Worm (Caenorhabditis elegans) whole organism, L4 larva: Measurements from ENCODE around the gene T28A8.4.

Experiments used
- D1046.2 ChIP-seq: fragments of 200-800 bp; sonication (Bioruptor generic); IDR thresholded peaks from 2 replicates; pipeline ENCODE4 v1.3.6; 2022; ENCODE audit warnings: missing genetic modification characterization, missing compliant biosample characterization
- F10B5.3 ChIP-seq: sonication (generic microtip); optimal IDR thresholded peaks from 2 replicates; lab custom pipeline; 2016; ENCODE audit warnings: mild to moderate bottlenecking, missing genetic modification characterization, missing compliant biosample characterization
- F44E2.7 ChIP-seq: fragments of 200-800 bp; sonication (Bioruptor generic); IDR thresholded peaks from 2 replicates; pipeline ENCODE4 v2.1.2; 2022; ENCODE audit warnings: missing genetic modification characterization, missing compliant biosample characterization
- Y105C5A.15 ChIP-seq: fragments of 200-800 bp; sonication (Bioruptor generic); IDR thresholded peaks from 2 replicates; pipeline ENCODE4 v1.3.6; 2022; ENCODE audit warnings: missing genetic modification characterization, missing compliant biosample characterization
- aha-1 ChIP-seq: fragments of 150-350 bp; peaks from one replicate; lab custom pipeline; 2014; ENCODE audit warnings: missing biosample characterization, missing genetic modification characterization
- ama-1 ChIP-seq: fragments of 150-350 bp; optimal IDR thresholded peaks from 2 replicates; lab custom pipeline; 2014; ENCODE audit warnings: inconsistent platforms, mixed read lengths
- arid-1 ChIP-seq: fragments of 200-800 bp; sonication (Bioruptor generic); conservative IDR thresholded peaks from 2 replicates; pipeline ENCODE4 v1.3.6; 2022; ENCODE audit warnings: missing genetic modification reagents, missing genetic modification characterization, missing compliant biosample characterization
- attf-4 ChIP-seq: sonication (generic microtip); optimal IDR thresholded peaks from 3 replicates; lab custom pipeline; 2017; ENCODE audit warnings: missing biosample characterization, missing genetic modification characterization
- ceh-20 ChIP-seq: fragments of 200-800 bp; sonication (Bioruptor generic); IDR thresholded peaks from 2 replicates; pipeline ENCODE4 v1.3.6; 2022; ENCODE audit warnings: missing genetic modification reagents, missing genetic modification characterization, missing compliant biosample characterization
- ceh-44 ChIP-seq: fragments of 200-800 bp; sonication (Bioruptor generic); IDR thresholded peaks from 2 replicates; pipeline ENCODE4 v1.3.6; 2022; ENCODE audit warnings: missing genetic modification reagents, missing genetic modification characterization, missing compliant biosample characterization
- ceh-82 ChIP-seq: sonication (generic microtip); optimal IDR thresholded peaks from 2 replicates; lab custom pipeline; 2017; ENCODE audit warnings: missing biosample characterization, missing genetic modification characterization
- daf-16 ChIP-seq, 3 experiments: sonication (generic microtip); optimal IDR thresholded peaks; 2 replicates each; lab custom pipeline; 2016 to 2017; ENCODE audit warnings: missing genetic modification characterization in 3 of 3, missing genetic modification reagents in 3 of 3, mild to moderate bottlenecking in 2 of 3, missing compliant biosample characterization in 2 of 3, missing biosample characterization in 1 of 3, moderate library complexity in 1 of 3
- daf-19 ChIP-seq: fragments of 200-800 bp; sonication (Bioruptor generic); conservative IDR thresholded peaks from 2 replicates; pipeline ENCODE4 v1.3.6; 2022; ENCODE audit warnings: missing genetic modification characterization, missing compliant biosample characterization
- dmd-6 ChIP-seq: fragments of 200-800 bp; sonication (Bioruptor generic); IDR thresholded peaks from 2 replicates; pipeline ENCODE4 v1.3.6; 2022; ENCODE audit warnings: missing genetic modification reagents, missing genetic modification characterization, missing compliant biosample characterization
- dve-1 ChIP-seq: sonication (generic microtip); optimal IDR thresholded peaks from 2 replicates; lab custom pipeline; 2017; ENCODE audit warnings: antibody characterized with exemption, mild to moderate bottlenecking, missing genetic modification characterization, missing compliant biosample characterization; ENCODE audit not compliant: insufficient read depth
- egl-43 ChIP-seq: fragments of 200-800 bp; sonication (Bioruptor generic); IDR thresholded peaks from 2 replicates; pipeline ENCODE4 v1.3.6; 2022; ENCODE audit warnings: missing genetic modification reagents, missing genetic modification characterization, missing compliant biosample characterization
- fkh-10 ChIP-seq: fragments of 150-350 bp; optimal IDR thresholded peaks from 2 replicates; lab custom pipeline; 2014; ENCODE audit warnings: missing biosample characterization, missing genetic modification reagents, missing genetic modification characterization
- fos-1 ChIP-seq: fragments of 150-350 bp; optimal IDR thresholded peaks from 2 replicates; lab custom pipeline; 2014; ENCODE audit warnings: missing biosample characterization, missing genetic modification characterization
- hlh-11 ChIP-seq: fragments of 200-800 bp; sonication (Bioruptor generic); optimal IDR thresholded peaks from 2 replicates; lab custom pipeline; 2018; ENCODE audit warnings: mild to moderate bottlenecking, missing genetic modification characterization, missing compliant biosample characterization
- hlh-30 ChIP-seq: sonication (generic microtip); optimal IDR thresholded peaks from 2 replicates; lab custom pipeline; 2017; ENCODE audit warnings: antibody characterized with exemption, mild to moderate bottlenecking, missing genetic modification characterization, missing compliant biosample characterization; ENCODE audit not compliant: insufficient read depth
- jun-1 ChIP-seq: fragments of 150-350 bp; optimal IDR thresholded peaks from 2 replicates; lab custom pipeline; 2014; ENCODE audit warnings: missing biosample characterization, missing genetic modification reagents, missing genetic modification characterization
- lin-38 ChIP-seq: fragments of 200-800 bp; sonication (Bioruptor generic); IDR thresholded peaks from 2 replicates; pipeline ENCODE4 v1.3.6; 2022; ENCODE audit warnings: missing genetic modification reagents, missing genetic modification characterization, missing compliant biosample characterization
- lin-39 ChIP-seq: fragments of 150-350 bp; optimal IDR thresholded peaks from 2 replicates; lab custom pipeline; 2014; ENCODE audit warnings: missing biosample characterization, missing genetic modification reagents, missing genetic modification characterization
- mdl-1 ChIP-seq, 2 experiments: fragments of 150-350 bp in 1 of 2; sonication (generic microtip) in 1 of 2; optimal IDR thresholded peaks; 2 replicates each; lab custom pipeline; 2014 to 2017; ENCODE audit warnings: missing biosample characterization in 2 of 2, missing genetic modification characterization in 2 of 2
- mep-1 ChIP-seq: fragments of 150-350 bp; sonication (generic microtip); optimal IDR thresholded peaks from 3 replicates; lab custom pipeline; 2014; ENCODE audit warnings: missing biosample characterization, missing genetic modification characterization
- mes-2 ChIP-seq: sonication (generic microtip); optimal IDR thresholded peaks from 2 replicates; lab custom pipeline; 2016; ENCODE audit warnings: missing genotype, mild to moderate bottlenecking, missing genetic modification characterization, missing compliant biosample characterization; ENCODE audit not compliant: poor library complexity, severe bottlenecking
- nhr-25 ChIP-seq: sonication (generic microtip); optimal IDR thresholded peaks from 2 replicates; lab custom pipeline; 2017; ENCODE audit warnings: missing genetic modification characterization, mild to moderate bottlenecking, missing compliant biosample characterization, antibody characterized with exemption, moderate library complexity, borderline replicate concordance; ENCODE audit not compliant: insufficient read depth
- nhr-28 ChIP-seq: fragments of 150-350 bp; optimal IDR thresholded peaks from 2 replicates; lab custom pipeline; 2014; ENCODE audit warnings: missing biosample characterization, missing genetic modification characterization
- nhr-41 ChIP-seq: fragments of 200-800 bp; sonication (Bioruptor generic); IDR thresholded peaks from 2 replicates; pipeline ENCODE4 v1.3.6; 2022; ENCODE audit warnings: missing genetic modification reagents, missing genetic modification characterization, missing compliant biosample characterization
- nhr-42 ChIP-seq: fragments of 200-800 bp; sonication (Bioruptor generic); IDR thresholded peaks from 2 replicates; pipeline ENCODE4 v1.3.6; 2022; ENCODE audit warnings: missing genetic modification characterization, missing compliant biosample characterization
- nhr-6 ChIP-seq: fragments of 150-350 bp; optimal IDR thresholded peaks from 2 replicates; lab custom pipeline; 2014; ENCODE audit warnings: missing biosample characterization, missing genetic modification characterization
- php-3 ChIP-seq: fragments of 200-800 bp; sonication (Bioruptor generic); IDR thresholded peaks from 2 replicates; pipeline ENCODE4 v1.3.6; 2022; ENCODE audit warnings: missing genetic modification reagents, missing genetic modification characterization, missing compliant biosample characterization
- pqm-1 ChIP-seq: sonication (generic microtip); optimal IDR thresholded peaks from 2 replicates; lab custom pipeline; 2017; ENCODE audit warnings: missing biosample characterization, missing genetic modification characterization
- sdz-12 ChIP-seq: fragments of 200-800 bp; sonication (Bioruptor generic); optimal IDR thresholded peaks from 2 replicates; lab custom pipeline; 2018; ENCODE audit warnings: mild to moderate bottlenecking, missing genetic modification characterization, missing compliant biosample characterization
- skn-1 ChIP-seq: fragments of 150-350 bp; optimal IDR thresholded peaks from 2 replicates; lab custom pipeline; 2014; ENCODE audit warnings: missing biosample characterization, missing genetic modification characterization
- snpc-1.2 ChIP-seq: fragments of 200-800 bp; sonication (Bioruptor generic); IDR thresholded peaks from 2 replicates; pipeline ENCODE4 v1.3.6; 2022; ENCODE audit warnings: missing genetic modification reagents, missing genetic modification characterization, missing compliant biosample characterization
- snpc-4 ChIP-seq: fragments of 150-350 bp; optimal IDR thresholded peaks from 2 replicates; lab custom pipeline; 2014; ENCODE audit warnings: missing biosample characterization, missing genetic modification characterization
- spr-1 ChIP-seq: sonication (generic microtip); optimal IDR thresholded peaks from 2 replicates; lab custom pipeline; 2016; ENCODE audit warnings: mild to moderate bottlenecking, missing genetic modification characterization, missing compliant biosample characterization
- spr-3 ChIP-seq: fragments of 200-800 bp; sonication (Bioruptor generic); optimal IDR thresholded peaks from 2 replicates; lab custom pipeline; 2018; ENCODE audit warnings: mild to moderate bottlenecking, missing genetic modification characterization, missing compliant biosample characterization
- tra-1 ChIP-seq: fragments of 200-800 bp; sonication (Bioruptor generic); IDR thresholded peaks from 2 replicates; pipeline ENCODE4 v1.3.6; 2022; ENCODE audit warnings: missing genetic modification reagents, missing genetic modification characterization, missing compliant biosample characterization
- unc-130 ChIP-seq: sonication (generic microtip); optimal IDR thresholded peaks from 2 replicates; lab custom pipeline; 2016; ENCODE audit warnings: missing genetic modification reagents, missing genetic modification characterization, missing compliant biosample characterization
- unc-39 ChIP-seq: sonication (generic microtip); optimal IDR thresholded peaks from 2 replicates; lab custom pipeline; 2017; ENCODE audit warnings: missing biosample characterization, missing genetic modification characterization
- unc-62 ChIP-seq, 3 experiments: fragments of 150-350 bp in 1 of 3; sonication (generic microtip); optimal IDR thresholded peaks in 2 of 3; peaks in 1 of 3; 1 replicate in 1 of 3; 2 replicates in 2 of 3; lab custom pipeline; 2014 to 2017; ENCODE audit warnings: missing biosample characterization in 3 of 3, missing genetic modification characterization in 3 of 3, missing genetic modification reagents in 3 of 3, missing genotype in 1 of 3
- zfp-2 ChIP-seq: sonication (generic microtip); optimal IDR thresholded peaks from 2 replicates; lab custom pipeline; 2016; ENCODE audit warnings: mild to moderate bottlenecking, missing genetic modification characterization, missing compliant biosample characterization
- zfp-3 ChIP-seq: fragments of 200-800 bp; sonication (Bioruptor generic); conservative IDR thresholded peaks from 2 replicates; pipeline ENCODE4 v1.3.6; 2022; ENCODE audit warnings: missing genetic modification reagents, missing genetic modification characterization, missing compliant biosample characterization
- ztf-7 ChIP-seq: fragments of 150-350 bp; optimal IDR thresholded peaks from 2 replicates; lab custom pipeline; 2014; ENCODE audit warnings: missing biosample characterization, missing genetic modification characterization

Gene T28A8.4

ce11 chrIII:13528513-13529249, 25.2 kb downstream of the T28A8.4 start:
- no peak for TF ChIP-seq F44E2.7 (GFP tag; lab: Robert Waterston, UW)
- peak; percentile 48 for TF ChIP-seq hlh-11
- TF ChIP-seq lin-39 (tag; lab: Kevin White, UChicago): no peak
- TF ChIP-seq tra-1: 0 out of 2 replicates have a peak, but pooled peaks have one; percentile 50
- TF ChIP-seq pqm-1 (tag; lab: Kevin White, UChicago): peak; percentile 39
- TF ChIP-seq lin-38 (GFP tag; lab: Robert Waterston, UW): peak; percentile 39
- peak; percentile 27 for TF ChIP-seq dve-1 (tag; lab: Kevin White, UChicago)
- peak; percentile 87 for TF ChIP-seq dmd-6 (GFP tag; lab: Robert Waterston, UW)
- TF ChIP-seq ceh-44 (GFP tag; lab: Robert Waterston, UW): no peak
- peak; percentile 36 for TF ChIP-seq nhr-28
- TF ChIP-seq aha-1 (tag; lab: Kevin White, UChicago): peak; percentile 92
- no peak for TF ChIP-seq D1046.2
- TF ChIP-seq daf-16 (GFP tag; optimal IDR thresholded peaks at IDR 0.05; lab: Kevin White, UChicago): no peak
- TF ChIP-seq daf-16 (tag; optimal IDR thresholded peaks at IDR 0.05; lab: Kevin White, UChicago): peak; percentile 87
- peak; percentile 30 for TF ChIP-seq hlh-30

- TF ChIP-seq nhr-42 (GFP tag; lab: Robert Waterston, UW) (no peak), tra-1 (no peak), pqm-1 (tag; lab: Kevin White, UChicago) (no peak), ceh-20 (GFP tag; lab: Robert Waterston, UW) (peak; percentile 21; the same call in 1 of the 2 replicates), dve-1 (tag; lab: Kevin White, UChicago) (peak; percentile 54), nhr-6 (tag; lab: Kevin White, UChicago) (no peak), attf-4 (tag; lab: Kevin White, UChicago) (no peak), nhr-41 (GFP tag; lab: Robert Waterston, UW) (no peak), jun-1 (tag; lab: Kevin White, UChicago) (no peak), spr-3 (GFP tag; lab: Kevin White, UChicago) (no peak), fos-1 (tag; lab: Kevin White, UChicago) (no peak), mdl-1 (tag; optimal IDR thresholded peaks at IDR 0.05; lab: Kevin White, UChicago) (no peak), unc-130 (GFP tag; lab: Kevin White, UChicago) (peak; percentile 12), mep-1 (tag; lab: Kevin White, UChicago) (peak; percentile 47), Y105C5A.15 (GFP tag; lab: Robert Waterston, UW) (no peak), mes-2 (peak; percentile 73), spr-1 (tag; lab: Kevin White, UChicago) (no peak), php-3 (GFP tag; lab: Robert Waterston, UW) (no peak), zfp-3 (no peak), nhr-28 (peak; percentile 24), skn-1 (tag; lab: Kevin White, UChicago) (no peak), unc-62 (GFP tag; optimal IDR thresholded peaks at IDR 0.05 in 1 of 2; lab: Kevin White, UChicago) (no peak), unc-62 (tag; optimal IDR thresholded peaks at IDR 0.05; lab: Kevin White, UChicago) (no peak), egl-43 (GFP tag; lab: Robert Waterston, UW) (peak; percentile 50; the same call in 1 of the 2 replicates), hlh-11 (peak; percentile 38), D1046.2 (no peak), arid-1 (GFP tag; lab: Robert Waterston, UW) (no peak), ceh-82 (tag; lab: Kevin White, UChicago) (no peak), snpc-1.2 (GFP tag; lab: Robert Waterston, UW) (no peak), nhr-25 (tag; lab: Kevin White, UChicago) (peak; percentile 50), ceh-44 (GFP tag; lab: Robert Waterston, UW) (no peak), sdz-12 (GFP tag; lab: Kevin White, UChicago) (no peak), dmd-6 (GFP tag; lab: Robert Waterston, UW) (no peak), unc-39 (no peak), ztf-7 (tag; lab: Kevin White, UChicago) (no peak), daf-19 (GFP tag; lab: Robert Waterston, UW) (no peak), zfp-2 (tag; lab: Kevin White, UChicago) (no peak), daf-16 (GFP tag; optimal IDR thresholded peaks at IDR 0.05; lab: Kevin White, UChicago) (no peak), daf-16 (tag; optimal IDR thresholded peaks at IDR 0.05; lab: Kevin White, UChicago) (peak; percentile 27), snpc-4 (tag; lab: Kevin White, UChicago) (no peak), F10B5.3 (tag; lab: Kevin White, UChicago) (no peak), ama-1 (no peak), fkh-10 (no peak), F44E2.7 (GFP tag; lab: Robert Waterston, UW) (no peak)
Measured at ce11 chrIII:13530017-13530416, 26.5 kb downstream of the T28A8.4 start.
